Fruit fly (Drosophila melanogaster) whole organism, embryonic: ENCODE results near the gene Slob.

Experiments
- Atf6 ChIP-seq: fragments of 200-800 bp; sonication (Bioruptor generic); IDR thresholded peaks from 2 replicates; pipeline ENCODE4 v1.3.6; 2022; ENCODE audit warnings: missing biosample characterization, missing genetic modification characterization
- Awh ChIP-seq: fragments of 200-800 bp; sonication (Bioruptor generic); IDR thresholded peaks from 2 replicates; pipeline ENCODE4, ENCODE4 v1.3.6; 2022; ENCODE audit warnings: missing biosample characterization, missing genetic modification characterization
- CG10209 ChIP-seq: fragments of 200-800 bp; sonication (Bioruptor generic); optimal IDR thresholded peaks from 3 replicates; lab custom pipeline; 2017; ENCODE audit warnings: missing biosample characterization, mild to moderate bottlenecking, missing genetic modification characterization, missing genetic modification reagents
- CG10565 ChIP-seq: fragments of 200-800 bp; sonication (Bioruptor generic); optimal IDR thresholded peaks from 3 replicates; lab custom pipeline; 2016; ENCODE audit warnings: missing biosample characterization, mild to moderate bottlenecking, missing genetic modification characterization
- CG13424 ChIP-seq: fragments of 200-800 bp; sonication (Bioruptor generic); optimal IDR thresholded peaks from 2 replicates; lab custom pipeline; 2019; ENCODE audit warnings: missing biosample characterization, mild to moderate bottlenecking, missing genetic modification characterization, moderate library complexity
- CG13624 ChIP-seq: fragments of 200-800 bp; sonication (Bioruptor generic); optimal IDR thresholded peaks from 2 replicates; lab custom pipeline; 2016; ENCODE audit warnings: missing biosample characterization, missing genetic modification characterization
- CG14965 ChIP-seq: fragments of 200-800 bp; sonication (Bioruptor generic); optimal IDR thresholded peaks from 2 replicates; lab custom pipeline; 2016; ENCODE audit warnings: missing biosample characterization, missing genetic modification characterization, borderline replicate concordance
- CG15073 ChIP-seq: fragments of 200-800 bp; sonication (Bioruptor generic); optimal IDR thresholded peaks from 2 replicates; lab custom pipeline; 2016; ENCODE audit warnings: missing biosample characterization, missing genetic modification characterization
- CG16815 ChIP-seq: fragments of 200-800 bp; sonication (Bioruptor generic); optimal IDR thresholded peaks from 3 replicates; lab custom pipeline; 2017; ENCODE audit warnings: missing biosample characterization, mild to moderate bottlenecking, missing genetic modification characterization
- CG17829 ChIP-seq: fragments of 200-800 bp; optimal IDR thresholded peaks from 2 replicates; lab custom pipeline; 2019; ENCODE audit warnings: missing biosample characterization, mild to moderate bottlenecking, missing genetic modification characterization, moderate library complexity
- CG18011 ChIP-seq: fragments of 200-800 bp; sonication (Bioruptor generic); optimal IDR thresholded peaks from 2 replicates; lab custom pipeline; 2017; ENCODE audit warnings: missing biosample characterization, missing genetic modification characterization, mild to moderate bottlenecking, moderate library complexity, missing genotype
- CG2712 ChIP-seq: fragments of 200-800 bp; optimal IDR thresholded peaks from 3 replicates; lab custom pipeline; 2019; ENCODE audit warnings: missing biosample characterization, mild to moderate bottlenecking, missing genetic modification characterization, moderate library complexity
- CG30020 ChIP-seq: fragments of 200-800 bp; optimal IDR thresholded peaks from 2 replicates; lab custom pipeline; 2019; ENCODE audit warnings: missing biosample characterization, mild to moderate bottlenecking, missing genetic modification characterization, moderate library complexity
- CG31365 ChIP-seq: fragments of 200-800 bp; sonication (Bioruptor generic); optimal IDR thresholded peaks from 2 replicates; lab custom pipeline; 2018; ENCODE audit warnings: missing biosample characterization, mild to moderate bottlenecking, missing genetic modification characterization
- CG3163 ChIP-seq: fragments of 200-800 bp; sonication (Bioruptor generic); optimal IDR thresholded peaks from 3 replicates; lab custom pipeline; 2016; ENCODE audit warnings: missing biosample characterization, missing genetic modification characterization
- CG3407 ChIP-seq: fragments of 200-800 bp; sonication (Bioruptor generic); optimal IDR thresholded peaks from 2 replicates; lab custom pipeline; 2018; ENCODE audit warnings: missing biosample characterization, mild to moderate bottlenecking, missing genetic modification characterization
- CG34422 ChIP-seq: fragments of 200-800 bp; sonication (Bioruptor generic); IDR thresholded peaks from 3 replicates; pipeline ENCODE4 v1.3.6; 2022; ENCODE audit warnings: missing biosample characterization, missing genetic modification characterization
- CG4424 ChIP-seq: fragments of 200-800 bp; sonication (Bioruptor generic); optimal IDR thresholded peaks from 3 replicates; lab custom pipeline; 2016; ENCODE audit warnings: missing biosample characterization, missing genetic modification characterization
- CG4617 ChIP-seq: fragments of 200-800 bp; sonication (Bioruptor generic); optimal IDR thresholded peaks from 3 replicates; lab custom pipeline; 2016; ENCODE audit warnings: missing biosample characterization, missing genetic modification characterization, borderline replicate concordance
- CG5245 ChIP-seq: fragments of 200-800 bp; sonication (Bioruptor generic); optimal IDR thresholded peaks from 3 replicates; lab custom pipeline; 2016; ENCODE audit warnings: missing biosample characterization, missing genetic modification characterization
- CG7786 ChIP-seq: fragments of 200-800 bp; sonication (Bioruptor generic); optimal IDR thresholded peaks from 2 replicates; lab custom pipeline; 2016; ENCODE audit warnings: missing biosample characterization, missing genetic modification characterization
- CG8388 ChIP-seq: fragments of 200-800 bp; sonication (Bioruptor generic); optimal IDR thresholded peaks from 2 replicates; lab custom pipeline; 2019; ENCODE audit warnings: missing biosample characterization, mild to moderate bottlenecking, missing genetic modification characterization, moderate library complexity
- D ChIP-seq, 2 experiments: fragments of 200-800 bp in 1 of 2; fragments of >200 bp in 1 of 2; sonication (Bioruptor generic) in 1 of 2; optimal IDR thresholded peaks; 2 replicates in 1 of 2; 3 replicates in 1 of 2; lab custom pipeline; 2017; ENCODE audit warnings: mild to moderate bottlenecking in 1 of 2, missing biosample characterization in 1 of 2, missing genetic modification characterization in 1 of 2, missing genetic modification reagents in 1 of 2
- Dad ChIP-seq: fragments of 200-800 bp; sonication (Bioruptor generic); optimal IDR thresholded peaks from 3 replicates; lab custom pipeline; 2016; ENCODE audit warnings: missing biosample characterization, missing genetic modification characterization
- HLHmδ ChIP-seq: fragments of 200-800 bp; sonication (Bioruptor generic); optimal IDR thresholded peaks from 2 replicates; lab custom pipeline; 2018; ENCODE audit warnings: missing biosample characterization, mild to moderate bottlenecking, missing genetic modification characterization, moderate library complexity
- Hand ChIP-seq: fragments of 200-800 bp; sonication (Bioruptor generic); optimal IDR thresholded peaks from 2 replicates; lab custom pipeline; 2017; ENCODE audit warnings: mild to moderate bottlenecking, missing biosample characterization, missing genetic modification reagents, missing genetic modification characterization
- Jarid2 ChIP-seq: fragments of 200-800 bp; sonication (Bioruptor generic); optimal IDR thresholded peaks from 3 replicates; lab custom pipeline; 2017; ENCODE audit warnings: mild to moderate bottlenecking, missing biosample characterization, missing genetic modification reagents, missing genetic modification characterization
- Med ChIP-seq: fragments of 200-800 bp; sonication (Bioruptor generic); peaks from one replicate; lab custom pipeline; 2016; ENCODE audit warnings: missing biosample characterization, missing genetic modification characterization, mild to moderate bottlenecking, inconsistent platforms, moderate library complexity
- Nf-YB ChIP-seq: fragments of 200-800 bp; sonication (Bioruptor generic); optimal IDR thresholded peaks from 3 replicates; lab custom pipeline; 2019; ENCODE audit warnings: missing biosample characterization, mild to moderate bottlenecking, missing genetic modification characterization, moderate library complexity
- Rfx ChIP-seq: fragments of 200-800 bp; sonication (Bioruptor generic); IDR thresholded peaks from 2 replicates; pipeline ENCODE4 v1.3.6; 2022; ENCODE audit warnings: missing biosample characterization, missing genetic modification characterization
- Six4 ChIP-seq: fragments of 200-800 bp; sonication (Bioruptor generic); optimal IDR thresholded peaks from 2 replicates; lab custom pipeline; 2016; ENCODE audit warnings: missing biosample characterization, missing genetic modification characterization
- Spps ChIP-seq: fragments of 200-800 bp; sonication (Bioruptor generic); optimal IDR thresholded peaks from 2 replicates; lab custom pipeline; 2018; ENCODE audit warnings: missing biosample characterization, mild to moderate bottlenecking, missing genetic modification characterization
- Trl ChIP-seq, 3 experiments: fragments of >200 bp in 2 of 3; fragments of 200-800 bp in 1 of 3; sonication (Bioruptor generic) in 1 of 3; optimal IDR thresholded peaks; 2 replicates in 1 of 3; 3 replicates in 2 of 3; lab custom pipeline; 2016 to 2017; ENCODE audit warnings: missing biosample characterization in 1 of 3, missing genetic modification characterization in 1 of 3
- Xbp1 ChIP-seq: fragments of 200-800 bp; sonication (Bioruptor generic); optimal IDR thresholded peaks from 3 replicates; lab custom pipeline; 2016; ENCODE audit warnings: missing biosample characterization, mild to moderate bottlenecking, missing genetic modification characterization
- ab ChIP-seq: fragments of 200-800 bp; sonication (Bioruptor generic); optimal IDR thresholded peaks from 2 replicates; lab custom pipeline; 2016; ENCODE audit warnings: missing biosample characterization, missing genetic modification characterization
- bcd ChIP-seq: fragments of 200-800 bp; sonication (Bioruptor generic); optimal IDR thresholded peaks from 2 replicates; lab custom pipeline; 2017; ENCODE audit warnings: missing biosample characterization, mild to moderate bottlenecking, missing genetic modification characterization
- bsh ChIP-seq, 2 experiments: fragments of 200-800 bp; sonication (Bioruptor generic); optimal IDR thresholded peaks; 2 replicates each; lab custom pipeline; 2017 to 2018; ENCODE audit warnings: mild to moderate bottlenecking in 2 of 2, missing biosample characterization in 2 of 2, missing genetic modification characterization in 2 of 2, moderate library complexity in 1 of 2
- corto ChIP-seq: fragments of 200-800 bp; sonication (Bioruptor generic); optimal IDR thresholded peaks from 2 replicates; lab custom pipeline; 2016; ENCODE audit warnings: missing biosample characterization, mild to moderate bottlenecking, missing genetic modification characterization, moderate library complexity
- emc ChIP-seq: fragments of 200-800 bp; sonication (Bioruptor generic); optimal IDR thresholded peaks from 2 replicates; lab custom pipeline; 2016; ENCODE audit warnings: missing biosample characterization, missing genetic modification characterization
- gcm2 ChIP-seq: fragments of 200-800 bp; sonication (Bioruptor generic); optimal IDR thresholded peaks from 2 replicates; lab custom pipeline; 2016; ENCODE audit warnings: missing biosample characterization, missing genetic modification characterization
- ham ChIP-seq: fragments of 200-800 bp; sonication (Bioruptor generic); IDR thresholded peaks from 2 replicates; pipeline ENCODE4 v1.3.6; 2022; ENCODE audit warnings: missing biosample characterization, missing genetic modification characterization
- kay ChIP-seq: fragments of 200-800 bp; sonication (Bioruptor generic); optimal IDR thresholded peaks from 2 replicates; lab custom pipeline; 2016; ENCODE audit warnings: missing biosample characterization, missing genetic modification characterization
- klu ChIP-seq: fragments of 200-800 bp; sonication (Bioruptor generic); IDR thresholded peaks from 2 replicates; pipeline ENCODE4 v1.3.6; 2022; ENCODE audit warnings: missing biosample characterization, missing genetic modification characterization
- kni ChIP-seq: fragments of 200-800 bp; sonication (Bioruptor generic); optimal IDR thresholded peaks from 3 replicates; lab custom pipeline; 2017; ENCODE audit warnings: mild to moderate bottlenecking, missing biosample characterization, missing genetic modification reagents, missing genetic modification characterization
- lilli ChIP-seq: fragments of 200-800 bp; sonication (Bioruptor generic); optimal IDR thresholded peaks from 3 replicates; lab custom pipeline; 2016; ENCODE audit warnings: missing biosample characterization, missing genetic modification characterization
- tgo ChIP-seq: fragments of 200-800 bp; sonication (Bioruptor generic); IDR thresholded peaks from 3 replicates; pipeline ENCODE4 v1.3.6; 2022; ENCODE audit warnings: missing biosample characterization, missing genetic modification characterization
- tin ChIP-seq: fragments of 200-800 bp; sonication (Bioruptor generic); optimal IDR thresholded peaks from 3 replicates; lab custom pipeline; 2016; ENCODE audit warnings: missing biosample characterization, missing genetic modification characterization
- zfh1 ChIP-seq: fragments of 200-800 bp; sonication (Bioruptor generic); IDR thresholded peaks from 3 replicates; pipeline ENCODE4 v1.3.6; 2022; ENCODE audit warnings: missing biosample characterization, missing genetic modification characterization

Slob gene

DNA sequence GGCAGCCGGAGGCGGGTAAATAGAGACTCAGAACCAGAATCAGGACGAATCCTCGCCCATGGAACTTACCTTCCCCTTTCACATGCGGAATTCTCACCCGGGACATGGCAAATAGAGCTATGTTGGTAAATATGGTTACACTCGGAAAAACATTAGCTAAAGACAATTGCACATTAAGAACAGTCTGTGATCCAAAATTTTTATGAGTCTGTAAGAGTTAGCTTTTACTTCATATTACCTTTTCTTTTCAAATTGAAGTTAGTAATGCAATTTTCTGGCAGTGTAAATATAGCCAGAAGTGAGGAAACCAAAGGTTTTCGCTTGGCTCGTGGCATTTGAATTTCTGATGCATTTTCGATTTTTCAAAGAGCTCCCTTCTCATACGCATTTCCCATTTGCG lies 39.7 kb downstream of the Slob start (continued):
- TF ChIP-seq emc (GFP tag; lab: Kevin White, UChicago) (no peak), CG8388 (GFP tag; lab: Kevin White, UChicago) (peak; percentile 8), zfh1 (GFP tag; lab: Robert Waterston, UW) (peak; percentile 79; the same call in 2 of the 3 replicates), D (optimal IDR thresholded peaks at IDR 0.05; lab: Kevin White, UChicago) (no peak), D (GFP tag; optimal IDR thresholded peaks at IDR 0.05; lab: Kevin White, UChicago) (peak; percentile 51), klu (GFP tag; lab: Robert Waterston, UW) (no peak), Rfx (GFP tag; lab: Robert Waterston, UW) (no peak), Spps (tag; lab: Kevin White, UChicago) (peak; percentile 32)

DNA sequence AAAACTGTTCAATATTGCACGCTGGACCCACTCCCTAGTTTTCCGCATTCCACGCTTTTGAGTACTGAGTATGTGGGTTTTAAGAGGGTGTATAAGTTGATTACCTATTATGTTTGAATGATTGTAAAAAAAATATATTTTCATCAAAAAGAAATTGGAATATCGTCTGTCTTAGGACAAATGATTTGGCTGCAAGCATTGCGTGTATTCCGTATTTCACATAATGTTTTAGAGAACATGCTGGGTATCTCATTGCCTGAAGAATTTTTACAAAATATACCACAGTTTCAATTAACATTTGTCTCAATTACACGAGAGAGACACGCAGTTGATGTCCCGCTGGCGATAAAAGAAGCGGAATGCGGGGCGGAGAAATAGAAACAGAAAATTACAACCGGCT lies 42.1 kb downstream of the Slob start:
- TF ChIP-seq CG31365 (tag; lab: Kevin White, UChicago) (no peak), CG14965 (GFP tag; lab: Kevin White, UChicago) (no peak), ab (GFP tag; lab: Kevin White, UChicago) (no peak), Hand (no peak), gcm2 (GFP tag; lab: Kevin White, UChicago) (no peak), Atf6 (GFP tag; lab: Robert Waterston, UW) (no peak), CG3163 (no peak), CG10209 (GFP tag; lab: Kevin White, UChicago) (peak; percentile 50), CG18011 (GFP tag; lab: Kevin White, UChicago) (no peak), Jarid2 (GFP tag; lab: Kevin White, UChicago) (peak; percentile 41), kni (no peak), CG15073 (GFP tag; lab: Kevin White, UChicago) (no peak), CG16815 (GFP tag; lab: Kevin White, UChicago) (peak; percentile 39), CG4617 (GFP tag; lab: Kevin White, UChicago) (no peak), ham (no peak), bsh (GFP tag; optimal IDR thresholded peaks at IDR 0.05; lab: Kevin White, UChicago) (peak in 1 of 2 experiments; percentile 66), CG2712 (tag; lab: Kevin White, UChicago) (peak; percentile 80), Awh (GFP tag; lab: Robert Waterston, UW) (no peak), CG17829 (tag; lab: Kevin White, UChicago) (peak; percentile 74), tgo (GFP tag; lab: Robert Waterston, UW) (no peak), CG3407 (peak; percentile 14), Dad (GFP tag; lab: Kevin White, UChicago) (peak; percentile 2), CG13424 (peak; percentile 22), CG34422 (GFP tag; lab: Robert Waterston, UW) (peak; percentile 25; the same call in 1 of the 3 replicates), corto (GFP tag; lab: Kevin White, UChicago) (no peak), CG4424 (peak; percentile 29), Nf-YB (GFP tag; lab: Kevin White, UChicago) (no peak), Trl (optimal IDR thresholded peaks at IDR 0.05; lab: Kevin White, UChicago) (no peak), Trl (GFP tag; optimal IDR thresholded peaks at IDR 0.05; lab: Kevin White, UChicago) (peak; percentile 32), CG10565 (GFP tag; lab: Kevin White, UChicago) (no peak), lilli (peak; percentile 35), Six4 (peak; percentile 26), CG5245 (GFP tag; lab: Kevin White, UChicago) (peak; percentile 52), CG7786 (GFP tag; lab: Kevin White, UChicago) (peak; percentile 25), Xbp1 (GFP tag; lab: Kevin White, UChicago) (peak; percentile 54), bcd (peak; percentile 17), kay (no peak), CG30020 (tag; lab: Kevin White, UChicago) (no peak), tin (GFP tag; lab: Kevin White, UChicago) (peak; percentile 36), HLHmδ (GFP tag; lab: Kevin White, UChicago) (no peak), CG13624 (GFP tag; lab: Kevin White, UChicago) (peak; percentile 42), Med (peak; percentile 84)
